Fruit fly (Drosophila melanogaster) whole organism, pupa: ENCODE results near the gene Crg-1.

Source experiments
- CG10348 ChIP-seq: fragments of 200-800 bp; sonication (Bioruptor generic); IDR thresholded peaks from 2 replicates; pipeline ENCODE4 v1.3.6; 2022; ENCODE audit warnings: missing biosample characterization, missing genetic modification characterization
- CG12605 ChIP-seq: fragments of 200-800 bp; sonication (Bioruptor generic); IDR thresholded peaks from 2 replicates; pipeline ENCODE4 v1.3.6; 2022; ENCODE audit warnings: missing biosample characterization, missing genetic modification characterization
- CG13204 ChIP-seq: fragments of 200-800 bp; sonication (Bioruptor generic); optimal IDR thresholded peaks from 2 replicates; lab custom pipeline; 2018; ENCODE audit warnings: missing biosample characterization, mild to moderate bottlenecking, missing genetic modification characterization, moderate library complexity
- CG14655 ChIP-seq: fragments of 200-800 bp; sonication (Bioruptor generic); optimal IDR thresholded peaks from 3 replicates; lab custom pipeline; 2017; ENCODE audit warnings: mild to moderate bottlenecking, missing biosample characterization, missing genetic modification reagents, missing genetic modification characterization
- CG15710 ChIP-seq: fragments of 200-800 bp; sonication (Bioruptor generic); optimal IDR thresholded peaks from 2 replicates; lab custom pipeline; 2018; ENCODE audit warnings: missing biosample characterization, mild to moderate bottlenecking, missing genetic modification characterization, moderate library complexity
- CG17806 ChIP-seq: fragments of 200-800 bp; sonication (Bioruptor generic); optimal IDR thresholded peaks from 2 replicates; lab custom pipeline; 2018; ENCODE audit warnings: missing biosample characterization, mild to moderate bottlenecking, missing genetic modification characterization, moderate library complexity
- CG32121 ChIP-seq: fragments of 200-800 bp; sonication (Bioruptor generic); IDR thresholded peaks from 2 replicates; pipeline ENCODE4 v1.3.6; 2022; ENCODE audit warnings: missing biosample characterization, missing genetic modification characterization
- CG34367 ChIP-seq: fragments of 200-800 bp; sonication (Bioruptor generic); optimal IDR thresholded peaks from 2 replicates; lab custom pipeline; 2018; ENCODE audit warnings: missing biosample characterization, mild to moderate bottlenecking, missing genetic modification characterization
- CG4496 ChIP-seq: fragments of 200-800 bp; sonication (Bioruptor generic); IDR thresholded peaks from 3 replicates; pipeline ENCODE4 v1.3.6; 2022; ENCODE audit warnings: missing biosample characterization, missing genetic modification characterization
- CG8159 ChIP-seq: fragments of 200-800 bp; sonication (Bioruptor generic); optimal IDR thresholded peaks from 3 replicates; lab custom pipeline; 2018; ENCODE audit warnings: missing biosample characterization, mild to moderate bottlenecking, missing genetic modification characterization, moderate library complexity
- CG8301 ChIP-seq: fragments of 200-800 bp; sonication (Bioruptor generic); optimal IDR thresholded peaks from 2 replicates; lab custom pipeline; 2018; ENCODE audit warnings: missing biosample characterization, mild to moderate bottlenecking, missing genetic modification characterization
- CG9948 ChIP-seq: fragments of 200-800 bp; sonication (Bioruptor generic); optimal IDR thresholded peaks from 2 replicates; lab custom pipeline; 2018; ENCODE audit warnings: missing biosample characterization, mild to moderate bottlenecking, missing genetic modification characterization, moderate library complexity
- D1 ChIP-seq: fragments of 200-800 bp; sonication (Bioruptor generic); optimal IDR thresholded peaks from 2 replicates; lab custom pipeline; 2018; ENCODE audit warnings: missing biosample characterization, mild to moderate bottlenecking, missing genetic modification characterization, moderate library complexity
- EcR ChIP-seq: fragments of 200-800 bp; sonication (Bioruptor generic); optimal IDR thresholded peaks from 3 replicates; lab custom pipeline; 2019; ENCODE audit warnings: missing biosample characterization, missing genetic modification characterization, mild to moderate bottlenecking, moderate library complexity, missing genetic modification reagents
- Ets98B ChIP-seq: fragments of 200-800 bp; sonication (Bioruptor generic); IDR thresholded peaks from 2 replicates; pipeline ENCODE4 v1.3.6; 2022; ENCODE audit warnings: missing biosample characterization, missing genetic modification characterization
- Pif1A ChIP-seq: fragments of 200-800 bp; sonication (Bioruptor generic); optimal IDR thresholded peaks from 3 replicates; lab custom pipeline; 2016; ENCODE audit warnings: missing biosample characterization, missing genetic modification characterization
- Pif1B ChIP-seq: fragments of 200-800 bp; sonication (Bioruptor generic); optimal IDR thresholded peaks from 3 replicates; lab custom pipeline; 2016; ENCODE audit warnings: missing biosample characterization, missing genetic modification characterization
- Snoo ChIP-seq: fragments of 200-800 bp; sonication (Bioruptor generic); optimal IDR thresholded peaks from 3 replicates; lab custom pipeline; 2017; ENCODE audit warnings: missing biosample characterization, mild to moderate bottlenecking, missing genetic modification characterization, inconsistent platforms
- fd96Ca ChIP-seq: fragments of 200-800 bp; sonication (Bioruptor generic); IDR thresholded peaks from 3 replicates; pipeline ENCODE4 v1.3.6; 2022; ENCODE audit warnings: missing biosample characterization, missing genetic modification characterization
- gl ChIP-seq: fragments of 200-800 bp; sonication (Bioruptor generic); optimal IDR thresholded peaks from 2 replicates; lab custom pipeline; 2018; ENCODE audit warnings: missing biosample characterization, mild to moderate bottlenecking, missing genetic modification characterization
- rn ChIP-seq: fragments of 200-800 bp; sonication (Bioruptor generic); IDR thresholded peaks from 2 replicates; pipeline ENCODE4 v1.3.6; 2022; ENCODE audit warnings: missing biosample characterization, missing genetic modification characterization

The Crg-1 gene

DNA sequence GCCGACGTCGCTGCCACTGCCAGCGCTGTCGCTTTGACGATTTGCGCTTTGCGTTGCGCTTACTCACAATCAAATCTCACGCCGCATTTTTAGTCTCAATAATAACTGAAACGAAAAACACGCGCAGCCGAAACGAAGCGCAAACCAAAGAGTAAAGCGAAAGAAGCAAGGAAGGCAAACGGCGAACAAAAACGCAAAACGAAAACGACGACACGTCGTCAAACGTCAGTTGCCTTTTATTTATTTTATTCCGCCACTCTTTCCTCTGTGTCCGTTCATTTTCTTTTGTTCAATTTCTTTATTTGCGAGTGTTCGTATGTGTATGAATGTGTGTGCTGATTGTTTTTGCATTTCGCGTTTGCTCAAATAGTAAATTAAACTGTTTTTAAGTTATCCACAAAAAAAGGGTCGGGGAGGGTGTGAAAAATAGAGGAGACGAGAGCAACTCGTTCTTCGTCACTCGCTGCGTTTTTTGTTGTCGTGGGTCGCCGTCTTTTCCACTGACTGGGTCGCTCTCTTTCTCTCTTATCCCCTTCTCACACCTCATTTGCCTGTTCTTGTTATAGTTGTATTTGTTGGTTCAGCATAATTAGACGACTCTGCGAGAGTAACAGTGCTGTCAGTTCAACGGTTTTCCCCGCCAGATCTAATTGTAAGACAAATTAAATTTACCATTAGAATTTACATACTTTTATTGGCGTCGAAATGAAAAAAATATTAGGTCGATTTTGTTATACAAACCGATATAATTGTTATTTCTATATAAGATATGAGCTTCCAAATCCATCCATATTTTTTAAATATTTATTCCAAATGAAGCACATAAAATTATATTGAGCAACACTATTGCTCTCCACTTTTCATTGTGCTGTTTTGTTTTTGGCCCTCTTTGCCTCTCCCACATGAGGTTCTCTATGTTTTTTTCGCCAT, 19.9 kb upstream of the Crg-1 start:
- TF ChIP-seq EcR (GFP tag; lab: Kevin White, UChicago) (peak; percentile 54), gl (tag; lab: Kevin White, UChicago) (no peak), CG34367 (tag; lab: Kevin White, UChicago) (peak; percentile 33), CG9948 (no peak), CG15710 (peak; percentile 14), Pif1B (GFP tag; lab: Kevin White, UChicago) (no peak), CG10348 (GFP tag; lab: Robert Waterston, UW) (no peak), CG17806 (tag; lab: Kevin White, UChicago) (no peak), fd96Ca (no peak), Ets98B (GFP tag; lab: Robert Waterston, UW) (peak; percentile 50), CG8159 (peak; percentile 27), Pif1A (peak; percentile 37), CG13204 (GFP tag; lab: Kevin White, UChicago) (no peak), rn (GFP tag; lab: Robert Waterston, UW) (no peak), CG8301 (tag; lab: Kevin White, UChicago) (peak; percentile 62), CG14655 (GFP tag; lab: Kevin White, UChicago) (peak; percentile 73), Snoo (tag; lab: Kevin White, UChicago) (no peak), CG32121 (GFP tag; lab: Robert Waterston, UW) (peak; percentile 69), CG12605 (GFP tag; lab: Robert Waterston, UW) (0 out of 2 replicates have a peak, but pooled peaks have one; percentile 47), D1 (tag; lab: Kevin White, UChicago) (no peak), CG4496 (GFP tag; lab: Robert Waterston, UW) (peak; percentile 52; the same call in 2 of the 3 replicates)
- TF ChIP-seq, all 21 proteins: peak for 11

DNA sequence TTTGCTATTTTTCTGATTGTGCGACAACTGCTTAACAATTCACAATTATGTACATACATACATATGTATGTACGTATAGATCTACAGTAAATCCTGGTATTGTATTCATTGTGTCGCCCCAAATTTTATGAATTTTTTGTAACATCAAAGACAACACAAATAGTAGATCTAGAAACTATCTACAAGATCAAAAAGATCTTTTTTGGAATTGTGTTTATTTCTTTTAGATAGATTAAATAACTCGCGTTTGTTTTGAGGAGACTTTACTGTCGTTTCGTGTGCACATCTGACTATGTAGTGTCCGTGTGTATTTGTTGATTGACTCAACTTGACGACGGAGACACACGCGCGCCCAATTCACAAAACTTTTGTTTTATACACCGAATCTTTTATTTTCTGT, 18.7 kb upstream of the Crg-1 start:
- TF ChIP-seq CG8301 (tag; lab: Kevin White, UChicago) (peak; percentile 69), Pif1B (GFP tag; lab: Kevin White, UChicago) (peak; percentile 58), CG34367 (tag; lab: Kevin White, UChicago) (peak; percentile 62), gl (tag; lab: Kevin White, UChicago) (no peak), CG17806 (tag; lab: Kevin White, UChicago) (peak; percentile 61), CG9948 (peak; percentile 58), CG4496 (GFP tag; lab: Robert Waterston, UW) (peak; percentile 95), Snoo (tag; lab: Kevin White, UChicago) (peak; percentile 41), CG32121 (GFP tag; lab: Robert Waterston, UW) (peak; percentile 96), EcR (GFP tag; lab: Kevin White, UChicago) (no peak), CG12605 (GFP tag; lab: Robert Waterston, UW) (peak; percentile 83), CG10348 (GFP tag; lab: Robert Waterston, UW) (peak; percentile 74), CG14655 (GFP tag; lab: Kevin White, UChicago) (peak; percentile 66), fd96Ca (peak; percentile 58; the same call in 1 of the 3 replicates), CG15710 (peak; percentile 71), CG8159 (peak; percentile 74), D1 (tag; lab: Kevin White, UChicago) (no peak), CG13204 (GFP tag; lab: Kevin White, UChicago) (no peak), rn (GFP tag; lab: Robert Waterston, UW) (peak; percentile 76), Pif1A (peak; percentile 58), Ets98B (GFP tag; lab: Robert Waterston, UW) (peak; percentile 95)
- TF ChIP-seq, all 21 proteins: peak for 17

DNA sequence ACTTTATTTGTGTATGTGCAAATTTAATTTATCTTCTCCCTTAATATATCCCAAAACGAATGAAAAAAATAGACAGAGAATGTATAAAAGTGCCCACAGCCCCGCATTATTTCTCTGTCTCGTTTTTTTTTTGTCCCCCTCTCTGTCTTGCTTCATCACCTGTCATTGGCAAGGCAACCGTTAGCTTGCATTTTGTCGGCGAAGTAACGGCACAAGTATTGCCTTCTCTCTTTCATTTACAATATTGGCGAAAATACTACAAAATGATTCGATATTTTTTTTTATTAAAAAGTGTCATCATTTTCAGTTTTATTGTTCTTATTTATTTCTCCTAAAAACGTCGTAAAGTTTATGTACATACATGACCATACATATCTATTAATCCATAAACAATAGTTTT, 17.9 kb upstream of the Crg-1 start:
- no peak for TF ChIP-seq fd96Ca
- TF ChIP-seq CG12605 (GFP tag; lab: Robert Waterston, UW): no peak
- no peak for TF ChIP-seq Pif1A
- no peak for TF ChIP-seq gl (tag; lab: Kevin White, UChicago)
- TF ChIP-seq CG13204 (GFP tag; lab: Kevin White, UChicago): no peak
- TF ChIP-seq Snoo (tag; lab: Kevin White, UChicago): no peak
- TF ChIP-seq CG8301 (tag; lab: Kevin White, UChicago): no peak
- TF ChIP-seq CG4496 (GFP tag; lab: Robert Waterston, UW): no peak
- no peak for TF ChIP-seq D1 (tag; lab: Kevin White, UChicago)
- TF ChIP-seq CG32121 (GFP tag; lab: Robert Waterston, UW): no peak
- no peak for TF ChIP-seq Pif1B (GFP tag; lab: Kevin White, UChicago)
- TF ChIP-seq EcR (GFP tag; lab: Kevin White, UChicago): no peak
- TF ChIP-seq rn (GFP tag; lab: Robert Waterston, UW): no peak
- TF ChIP-seq CG10348 (GFP tag; lab: Robert Waterston, UW): no peak
- TF ChIP-seq, all 21 proteins: peak for 0

DNA sequence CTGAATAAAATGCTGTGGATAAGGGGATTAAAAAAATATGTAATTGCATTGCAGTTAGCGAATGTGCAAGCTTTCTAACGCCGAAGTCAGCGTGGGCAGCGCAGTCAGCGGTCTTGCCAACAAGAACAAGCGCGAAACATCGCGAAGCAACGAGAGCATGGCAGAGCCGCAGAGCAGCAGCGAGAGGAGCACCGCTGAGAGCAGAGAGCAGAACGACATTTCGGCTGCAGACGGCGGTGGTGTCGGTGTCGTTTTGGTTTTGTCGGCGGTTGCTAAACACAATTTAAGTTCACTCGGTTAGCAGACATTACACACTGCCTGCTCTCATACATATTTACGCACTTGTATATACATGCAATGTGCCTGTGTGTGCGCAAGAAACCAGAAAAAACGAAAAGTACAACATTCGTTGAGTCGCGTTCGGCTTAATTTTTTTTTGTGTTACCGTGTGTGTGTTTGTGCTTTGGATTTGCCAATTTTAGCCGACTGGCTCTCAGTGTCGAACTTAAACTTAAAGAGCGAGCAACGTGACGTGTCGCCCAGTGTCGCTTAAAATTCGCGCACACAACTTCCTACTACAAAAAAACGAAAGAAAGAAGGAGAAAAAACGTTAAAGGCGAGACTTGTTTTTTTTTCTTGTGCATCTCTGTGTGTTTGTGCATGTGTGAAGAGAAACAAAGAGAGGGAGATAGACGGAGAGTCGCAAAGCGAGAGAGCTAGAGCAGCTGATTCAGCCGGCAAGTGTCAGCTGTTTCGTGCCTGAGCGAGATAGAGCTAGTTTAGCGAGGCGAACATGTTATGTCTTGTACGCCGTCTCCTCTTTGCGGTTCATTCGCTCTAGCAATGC, 17.0 kb upstream of the Crg-1 start:
- TF ChIP-seq CG4496 (GFP tag; lab: Robert Waterston, UW) (peak; percentile 92), CG8159 (peak; percentile 80), CG17806 (tag; lab: Kevin White, UChicago) (peak; percentile 75), CG14655 (GFP tag; lab: Kevin White, UChicago) (peak; percentile 85), CG9948 (peak; percentile 80), rn (GFP tag; lab: Robert Waterston, UW) (0 out of 2 replicates have a peak, but pooled peaks have one; percentile 12), Pif1A (peak; percentile 89), CG34367 (tag; lab: Kevin White, UChicago) (peak; percentile 85), fd96Ca (peak; percentile 86), CG32121 (GFP tag; lab: Robert Waterston, UW) (peak; percentile 89), Pif1B (GFP tag; lab: Kevin White, UChicago) (peak; percentile 86), CG12605 (GFP tag; lab: Robert Waterston, UW) (peak; percentile 95), CG8301 (tag; lab: Kevin White, UChicago) (peak; percentile 80), gl (tag; lab: Kevin White, UChicago) (peak; percentile 96), CG13204 (GFP tag; lab: Kevin White, UChicago) (peak; percentile 85), Snoo (tag; lab: Kevin White, UChicago) (peak; percentile 76), Ets98B (GFP tag; lab: Robert Waterston, UW) (peak; percentile 90), CG10348 (GFP tag; lab: Robert Waterston, UW) (no peak), CG15710 (peak; percentile 82), EcR (GFP tag; lab: Kevin White, UChicago) (peak; percentile 80), D1 (tag; lab: Kevin White, UChicago) (peak; percentile 30)
